Worm (Caenorhabditis elegans): ENCODE data around the gene hosl-1.

- TF ChIP-seq Y53G8AR.9 (GFP tag; conservative IDR thresholded peaks at IDR 0.05) (no peak), B0336.3 (GFP tag; IDR thresholded peaks at IDR 0.05) (no peak), sea-2 (GFP tag; IDR thresholded peaks at IDR 0.05) (no peak), pbrm-1 (GFP tag; IDR thresholded peaks at IDR 0.05) (no peak), hsf-1 (GFP tag; IDR thresholded peaks at IDR 0.05) (no peak), snpc-3.4 (tag; optimal IDR thresholded peaks at IDR 0.05) (no peak), nhr-80 (tag; optimal IDR thresholded peaks at IDR 0.05) (no peak)
These were observed 27.3 kb upstream of the hosl-1 start for ce11 chrX:4609635-4610034.

All from whole organism, young adult.